Fruit fly (Drosophila melanogaster) whole organism, embryonic: Measurements from ENCODE around the gene Rbf2.

Experiments
- Bdp1 ChIP-seq: fragments of 200-800 bp; sonication (Bioruptor generic); optimal IDR thresholded peaks from 3 replicates; lab custom pipeline; 2016; ENCODE audit warnings: missing biosample characterization, missing genetic modification characterization
- CG11093 ChIP-seq: fragments of 200-800 bp; sonication (Bioruptor generic); IDR thresholded peaks from 3 replicates; pipeline ENCODE4 v1.3.6; 2022; ENCODE audit warnings: missing biosample characterization, missing genetic modification characterization
- CG15269 ChIP-seq: fragments of 200-800 bp; sonication (Bioruptor generic); optimal IDR thresholded peaks from 2 replicates; lab custom pipeline; 2018; ENCODE audit warnings: missing biosample characterization, mild to moderate bottlenecking, missing genetic modification characterization, moderate library complexity
- CG15601 ChIP-seq: fragments of 200-800 bp; sonication (Bioruptor generic); optimal IDR thresholded peaks from 3 replicates; lab custom pipeline; 2019; ENCODE audit warnings: missing biosample characterization, mild to moderate bottlenecking, missing genetic modification characterization, moderate library complexity
- CG1647 ChIP-seq: fragments of 200-800 bp; sonication (Bioruptor generic); optimal IDR thresholded peaks from 3 replicates; lab custom pipeline; 2016; ENCODE audit warnings: missing biosample characterization, missing genetic modification characterization
- CG17802 ChIP-seq: fragments of 200-800 bp; sonication (Bioruptor generic); optimal IDR thresholded peaks from 2 replicates; lab custom pipeline; 2018; ENCODE audit warnings: missing biosample characterization, mild to moderate bottlenecking, missing genetic modification characterization, moderate library complexity
- CG1832 ChIP-seq: fragments of 200-800 bp; sonication (Bioruptor generic); optimal IDR thresholded peaks from 2 replicates; lab custom pipeline; 2017; ENCODE audit warnings: missing biosample characterization, mild to moderate bottlenecking, missing genetic modification characterization, inconsistent platforms
- CG18476 ChIP-seq: fragments of 200-800 bp; sonication (Bioruptor generic); optimal IDR thresholded peaks from 2 replicates; lab custom pipeline; 2016; ENCODE audit warnings: missing biosample characterization, mild to moderate bottlenecking, missing genetic modification characterization
- CG18619 ChIP-seq: fragments of 200-800 bp; sonication (Bioruptor generic); optimal IDR thresholded peaks from 3 replicates; lab custom pipeline; 2017; ENCODE audit warnings: missing biosample characterization, mild to moderate bottlenecking, missing genetic modification characterization
- CG2678 ChIP-seq: fragments of 200-800 bp; sonication (Bioruptor generic); optimal IDR thresholded peaks from 3 replicates; lab custom pipeline; 2019; ENCODE audit warnings: missing biosample characterization, mild to moderate bottlenecking, missing genetic modification characterization, moderate library complexity
- CG3726 ChIP-seq: fragments of 200-800 bp; sonication (Bioruptor generic); IDR thresholded peaks from 3 replicates; pipeline ENCODE4, ENCODE4 v1.3.6; 2022; ENCODE audit warnings: missing biosample characterization, missing genetic modification characterization
- CG5180 ChIP-seq: fragments of 200-800 bp; sonication (Bioruptor generic); optimal IDR thresholded peaks from 3 replicates; lab custom pipeline; 2017; ENCODE audit warnings: missing biosample characterization, missing genetic modification characterization, mild to moderate bottlenecking, moderate library complexity, missing genetic modification reagents
- CG6654 ChIP-seq: fragments of 200-800 bp; sonication (Bioruptor generic); optimal IDR thresholded peaks from 2 replicates; lab custom pipeline; 2017; ENCODE audit warnings: missing biosample characterization, mild to moderate bottlenecking, missing genetic modification characterization
- CG9727 ChIP-seq: fragments of 200-800 bp; sonication (Bioruptor generic); optimal IDR thresholded peaks from 3 replicates; lab custom pipeline; 2017; ENCODE audit warnings: missing biosample characterization, mild to moderate bottlenecking, missing genetic modification characterization
- CG9932 ChIP-seq: fragments of 200-800 bp; sonication (Bioruptor generic); IDR thresholded peaks from 2 replicates; pipeline ENCODE4 v1.3.6; 2022; ENCODE audit warnings: missing biosample characterization, missing genetic modification characterization
- Camta ChIP-seq: fragments of 200-800 bp; sonication (Bioruptor generic); optimal IDR thresholded peaks from 2 replicates; lab custom pipeline; 2016; ENCODE audit warnings: missing biosample characterization, missing genetic modification characterization
- Chrac-16 ChIP-seq: fragments of 200-800 bp; sonication (Bioruptor generic); optimal IDR thresholded peaks from 3 replicates; lab custom pipeline; 2016; ENCODE audit warnings: missing biosample characterization, missing genetic modification characterization
- Dek ChIP-seq: fragments of 200-800 bp; sonication (Bioruptor generic); optimal IDR thresholded peaks from 3 replicates; lab custom pipeline; 2019; ENCODE audit warnings: missing biosample characterization, mild to moderate bottlenecking, missing genetic modification characterization, moderate library complexity
- Dfd ChIP-seq, 2 experiments: fragments of >200 bp; optimal IDR thresholded peaks; 2 replicates each; lab custom pipeline; 2017; ENCODE audit warnings: missing biosample characterization in 2 of 2, missing genetic modification characterization in 2 of 2
- Doc3 ChIP-seq: fragments of 200-800 bp; sonication (Bioruptor generic); IDR thresholded peaks from 3 replicates; pipeline ENCODE4 v1.3.6; 2022; ENCODE audit warnings: missing biosample characterization, missing genetic modification characterization; ENCODE audit not compliant: partially characterized antibody
- Fer1 ChIP-seq: fragments of 200-800 bp; sonication (Bioruptor generic); optimal IDR thresholded peaks from 2 replicates; lab custom pipeline; 2017; ENCODE audit warnings: missing biosample characterization, mild to moderate bottlenecking, missing genetic modification characterization
- Hand ChIP-seq: fragments of 200-800 bp; sonication (Bioruptor generic); optimal IDR thresholded peaks from 2 replicates; lab custom pipeline; 2017; ENCODE audit warnings: mild to moderate bottlenecking, missing biosample characterization, missing genetic modification reagents, missing genetic modification characterization
- HmgZ ChIP-seq: fragments of 200-800 bp; sonication (Bioruptor generic); optimal IDR thresholded peaks from 2 replicates; lab custom pipeline; 2018; ENCODE audit warnings: missing biosample characterization, mild to moderate bottlenecking, missing genetic modification characterization
- Hmr ChIP-seq: fragments of 200-800 bp; sonication (Bioruptor generic); optimal IDR thresholded peaks from 3 replicates; lab custom pipeline; 2017; ENCODE audit warnings: mild to moderate bottlenecking, missing biosample characterization, missing genetic modification reagents, missing genetic modification characterization
- Hr78 ChIP-seq, 2 experiments: fragments of 200-800 bp in 1 of 2; fragments of >200 bp in 1 of 2; sonication (Bioruptor generic) in 1 of 2; optimal IDR thresholded peaks; 2 replicates each; lab custom pipeline; 2017 to 2019; ENCODE audit warnings: missing biosample characterization in 2 of 2, missing genetic modification characterization in 2 of 2, mild to moderate bottlenecking in 1 of 2, moderate library complexity in 1 of 2
- Jarid2 ChIP-seq: fragments of 200-800 bp; sonication (Bioruptor generic); optimal IDR thresholded peaks from 3 replicates; lab custom pipeline; 2017; ENCODE audit warnings: mild to moderate bottlenecking, missing biosample characterization, missing genetic modification reagents, missing genetic modification characterization
- NK7.1 ChIP-seq: fragments of 200-800 bp; sonication (Bioruptor generic); optimal IDR thresholded peaks from 3 replicates; lab custom pipeline; 2016; ENCODE audit warnings: missing biosample characterization, missing genetic modification characterization
- Nf-YC ChIP-seq: fragments of 200-800 bp; optimal IDR thresholded peaks from 3 replicates; lab custom pipeline; 2019; ENCODE audit warnings: missing biosample characterization, mild to moderate bottlenecking, missing genetic modification characterization, moderate library complexity
- NfI ChIP-seq: fragments of 200-800 bp; sonication (Bioruptor generic); optimal IDR thresholded peaks from 3 replicates; lab custom pipeline; 2018; ENCODE audit warnings: missing biosample characterization, mild to moderate bottlenecking, missing genetic modification characterization, moderate library complexity
- Pdp1 ChIP-seq, 2 experiments: fragments of 200-800 bp; sonication (Bioruptor generic); optimal IDR thresholded peaks; 3 replicates each; lab custom pipeline; 2016; ENCODE audit warnings: missing biosample characterization in 2 of 2, missing genetic modification characterization in 2 of 2, mild to moderate bottlenecking in 1 of 2, moderate library complexity in 1 of 2
- Sox100B ChIP-seq: fragments of 200-800 bp; sonication (Bioruptor generic); optimal IDR thresholded peaks from 3 replicates; lab custom pipeline; 2018; ENCODE audit warnings: missing biosample characterization, mild to moderate bottlenecking, missing genetic modification characterization
- Ssrp ChIP-seq: fragments of 200-800 bp; sonication (Bioruptor generic); optimal IDR thresholded peaks from 2 replicates; lab custom pipeline; 2018; ENCODE audit warnings: missing biosample characterization, mild to moderate bottlenecking, missing genetic modification characterization, moderate library complexity
- Usf ChIP-seq: fragments of 200-800 bp; sonication (Bioruptor generic); optimal IDR thresholded peaks from 2 replicates; lab custom pipeline; 2017; ENCODE audit warnings: missing genotype, missing biosample characterization, missing genetic modification characterization
- ara ChIP-seq: fragments of 200-800 bp; sonication (Bioruptor generic); IDR thresholded peaks from 2 replicates; pipeline ENCODE4 v1.3.6; 2022; ENCODE audit warnings: missing biosample characterization, missing genetic modification characterization
- az2 ChIP-seq: fragments of 200-800 bp; sonication (Bioruptor generic); optimal IDR thresholded peaks from 3 replicates; lab custom pipeline; 2016; ENCODE audit warnings: missing biosample characterization, missing genetic modification characterization
- bigmax ChIP-seq: fragments of 200-800 bp; sonication (Bioruptor generic); optimal IDR thresholded peaks from 2 replicates; lab custom pipeline; 2018; ENCODE audit warnings: missing biosample characterization, mild to moderate bottlenecking, missing genetic modification characterization
- btn ChIP-seq: fragments of 200-800 bp; sonication (Bioruptor generic); optimal IDR thresholded peaks from 2 replicates; lab custom pipeline; 2016; ENCODE audit warnings: missing biosample characterization, missing genetic modification characterization
- caup ChIP-seq: fragments of 200-800 bp; sonication (Bioruptor generic); optimal IDR thresholded peaks from 3 replicates; lab custom pipeline; 2017; ENCODE audit warnings: missing biosample characterization, mild to moderate bottlenecking, missing genetic modification characterization, moderate library complexity; ENCODE audit not compliant: severe bottlenecking
- danr ChIP-seq: fragments of 200-800 bp; sonication (Bioruptor generic); IDR thresholded peaks from 2 replicates; pipeline ENCODE4 v1.3.6; 2022; ENCODE audit warnings: missing biosample characterization, missing genetic modification characterization
- gsb-n ChIP-seq: fragments of 200-800 bp; sonication (Bioruptor generic); optimal IDR thresholded peaks from 3 replicates; lab custom pipeline; 2018; ENCODE audit warnings: missing biosample characterization, mild to moderate bottlenecking, missing genetic modification characterization
- hb ChIP-seq: fragments of 200-800 bp; sonication (Bioruptor generic); IDR thresholded peaks from 3 replicates; pipeline ENCODE4 v1.3.6; 2022; ENCODE audit warnings: missing biosample characterization, missing genetic modification characterization; ENCODE audit not compliant: partially characterized antibody
- hkb ChIP-seq, 2 experiments: fragments of 200-800 bp in 1 of 2; fragments of >200 bp in 1 of 2; sonication (Bioruptor generic) in 1 of 2; IDR thresholded peaks in 1 of 2; optimal IDR thresholded peaks in 1 of 2; 2 replicates each; pipeline versions ENCODE4 v1.3.6 to Lab custom; 2017 to 2022; ENCODE audit warnings: missing biosample characterization in 1 of 2, missing genetic modification characterization in 1 of 2
- maf-S ChIP-seq: fragments of 200-800 bp; sonication (Bioruptor generic); optimal IDR thresholded peaks from 2 replicates; lab custom pipeline; 2016; ENCODE audit warnings: missing biosample characterization, missing genetic modification characterization
- nau ChIP-seq: fragments of 200-800 bp; sonication (Bioruptor generic); optimal IDR thresholded peaks from 3 replicates; lab custom pipeline; 2017; ENCODE audit warnings: missing biosample characterization, mild to moderate bottlenecking, missing genetic modification characterization, missing genetic modification reagents
- org-1 ChIP-seq: fragments of 200-800 bp; sonication (Bioruptor generic); optimal IDR thresholded peaks from 2 replicates; lab custom pipeline; 2017; ENCODE audit warnings: missing biosample characterization, missing genetic modification characterization
- twi ChIP-seq: fragments of 200-800 bp; optimal IDR thresholded peaks from 2 replicates; lab custom pipeline; 2019; ENCODE audit warnings: missing biosample characterization, mild to moderate bottlenecking, missing genetic modification characterization, moderate library complexity
- wdn ChIP-seq: fragments of 200-800 bp; sonication (Bioruptor generic); IDR thresholded peaks from 2 replicates; pipeline ENCODE4 v1.3.6; 2022; ENCODE audit warnings: missing biosample characterization, missing genetic modification characterization
- zen ChIP-seq: fragments of 200-800 bp; sonication (Bioruptor generic); optimal IDR thresholded peaks from 3 replicates; lab custom pipeline; 2018; ENCODE audit warnings: missing biosample characterization, mild to moderate bottlenecking, missing genetic modification characterization, moderate library complexity

The Rbf2 gene

dm6 chr3R:15972979-15973486 lies 7.8 kb downstream of the Rbf2 start, which contains the start of gene Hel89B (continued):
- TF ChIP-seq Jarid2: peak; percentile 62
- TF ChIP-seq Usf: peak; percentile 37
- TF ChIP-seq Hand (GFP tag; lab: Kevin White, UChicago): no peak
- TF ChIP-seq Pdp1 (GFP tag; optimal IDR thresholded peaks at IDR 0.05; lab: Kevin White, UChicago): peak; percentile 58 to 62
- TF ChIP-seq CG18476 (GFP tag; lab: Kevin White, UChicago): peak; percentile 56
- TF ChIP-seq CG18619: no peak
- TF ChIP-seq zen (tag; lab: Kevin White, UChicago): peak; percentile 73
- peak; percentile 46 for TF ChIP-seq CG15601 (tag; lab: Kevin White, UChicago)
- peak; percentile 30 for TF ChIP-seq CG1647 (GFP tag; lab: Kevin White, UChicago)
- no peak for TF ChIP-seq CG5180 (GFP tag; lab: Kevin White, UChicago)
- no peak for TF ChIP-seq danr (GFP tag; lab: Robert Waterston, UW)
- peak; percentile 68 for TF ChIP-seq Camta (GFP tag; lab: Kevin White, UChicago)
- TF ChIP-seq Bdp1: peak; percentile 63
- peak; percentile 65 for TF ChIP-seq twi (tag; lab: Kevin White, UChicago)
- peak; percentile 48 for TF ChIP-seq Nf-YC (tag; lab: Kevin White, UChicago)
- TF ChIP-seq Fer1 (GFP tag; lab: Kevin White, UChicago): peak; percentile 26
- no peak for TF ChIP-seq ara (GFP tag; lab: Robert Waterston, UW)
- TF ChIP-seq Sox100B: no peak
- TF ChIP-seq CG1832: peak; percentile 46
- TF ChIP-seq Doc3 (GFP tag; lab: Robert Waterston, UW): no peak
- no peak for TF ChIP-seq btn
- peak; percentile 85 for TF ChIP-seq bigmax
- no peak; the same call in 2 of the 3 replicates for TF ChIP-seq CG11093 (GFP tag; lab: Robert Waterston, UW)
- peak; percentile 62 for TF ChIP-seq CG2678
- peak; percentile 66 for TF ChIP-seq NfI
- TF ChIP-seq Ssrp: peak; percentile 63
- TF ChIP-seq nau (GFP tag; lab: Kevin White, UChicago): peak; percentile 27
- TF ChIP-seq caup (GFP tag; lab: Kevin White, UChicago): no peak
- TF ChIP-seq CG9727 (GFP tag; lab: Kevin White, UChicago): peak; percentile 19
- peak; percentile 43 for TF ChIP-seq maf-S
- no peak for TF ChIP-seq CG9932
- peak; percentile 64 for TF ChIP-seq Dek (tag; lab: Kevin White, UChicago)
- TF ChIP-seq hkb (optimal IDR thresholded peaks at IDR 0.05; lab: Kevin White, UChicago): peak; percentile 92
- TF ChIP-seq hkb (GFP tag; IDR thresholded peaks at IDR 0.05; lab: Robert Waterston, UW): no peak
- peak; percentile 59 for TF ChIP-seq CG15269
- TF ChIP-seq Hmr (GFP tag; lab: Kevin White, UChicago): peak; percentile 64
- no peak for TF ChIP-seq wdn (GFP tag; lab: Robert Waterston, UW)
- peak; percentile 21 for TF ChIP-seq org-1 (GFP tag; lab: Kevin White, UChicago)
- TF ChIP-seq HmgZ (tag; lab: Kevin White, UChicago): peak; percentile 65
- peak in 1 of 2 experiments; percentile 96 for TF ChIP-seq Dfd (GFP tag; optimal IDR thresholded peaks at IDR 0.05; lab: Kevin White, UChicago)
- TF ChIP-seq CG6654: no peak
- TF ChIP-seq gsb-n (tag; lab: Kevin White, UChicago): peak; percentile 63
- peak; percentile 67 for TF ChIP-seq Chrac-16 (GFP tag; lab: Kevin White, UChicago)
- peak; percentile 90 for TF ChIP-seq CG17802 (tag; lab: Kevin White, UChicago)
- no peak for TF ChIP-seq hb
- TF ChIP-seq Hr78 (GFP tag; optimal IDR thresholded peaks at IDR 0.05; lab: Kevin White, UChicago): peak in 1 of 2 experiments; percentile 61
- TF ChIP-seq NK7.1 (GFP tag; lab: Kevin White, UChicago): peak; percentile 3
- TF ChIP-seq az2 (GFP tag; lab: Kevin White, UChicago): peak; percentile 71
- TF ChIP-seq CG3726: no peak
